Worm (Caenorhabditis elegans) whole organism, L1 larva: ENCODE data around the gene ubc-13.

Experiments
- C04F5.9 ChIP-seq: sonication (generic microtip); optimal IDR thresholded peaks from 2 replicates; lab custom pipeline; 2016; ENCODE audit warnings: missing genetic modification characterization, missing compliant biosample characterization
- C16A3.4 ChIP-seq: fragments of 150-350 bp; optimal IDR thresholded peaks from 2 replicates; lab custom pipeline; 2014; ENCODE audit warnings: missing biosample characterization, missing genetic modification characterization
- C34B4.2 ChIP-seq: sonication (generic microtip); optimal IDR thresholded peaks from 2 replicates; lab custom pipeline; 2017; ENCODE audit warnings: mild to moderate bottlenecking, missing genetic modification characterization, missing compliant biosample characterization
- aha-1 ChIP-seq: fragments of 150-350 bp; optimal IDR thresholded peaks from 2 replicates; lab custom pipeline; 2014; ENCODE audit warnings: missing biosample characterization, missing genetic modification characterization
- alr-1 ChIP-seq: fragments of 200-800 bp; sonication (Bioruptor generic); optimal IDR thresholded peaks from 2 replicates; lab custom pipeline; 2018; ENCODE audit warnings: borderline replicate concordance, mild to moderate bottlenecking, missing genetic modification characterization, missing compliant biosample characterization
- aly-2 ChIP-seq: fragments of 150-350 bp; optimal IDR thresholded peaks from 2 replicates; lab custom pipeline; 2014; ENCODE audit warnings: missing biosample characterization, missing genetic modification characterization
- ama-1 ChIP-seq: fragments of 150-350 bp; optimal IDR thresholded peaks from 2 replicates; lab custom pipeline; 2014
- blmp-1 ChIP-seq: fragments of 150-350 bp; optimal IDR thresholded peaks from 2 replicates; lab custom pipeline; 2014; ENCODE audit warnings: missing biosample characterization, missing genetic modification characterization
- ceh-82 ChIP-seq, 3 experiments: fragments of 150-350 bp in 1 of 3; sonication (generic microtip) in 2 of 3; optimal IDR thresholded peaks; 2 replicates each; lab custom pipeline; 2014 to 2017; ENCODE audit warnings: missing biosample characterization in 3 of 3, missing genetic modification characterization in 3 of 3
- ceh-88 ChIP-seq: fragments of 200-800 bp; sonication (Bioruptor generic); IDR thresholded peaks from 2 replicates; pipeline ENCODE4 v1.3.6; 2022; ENCODE audit warnings: missing genetic modification characterization, missing compliant biosample characterization
- ceh-90 ChIP-seq: sonication (generic microtip); optimal IDR thresholded peaks from 2 replicates; lab custom pipeline; 2016; ENCODE audit warnings: missing genetic modification characterization, missing compliant biosample characterization
- ces-1 ChIP-seq: fragments of 150-350 bp; optimal IDR thresholded peaks from 2 replicates; lab custom pipeline; 2014; ENCODE audit warnings: missing biosample characterization, missing genetic modification reagents, missing genetic modification characterization
- dpl-1 ChIP-seq, 3 experiments: fragments of 150-350 bp in 2 of 3; sonication (generic microtip) in 1 of 3; optimal IDR thresholded peaks; 2 replicates each; lab custom pipeline; 2014 to 2017; ENCODE audit warnings: missing biosample characterization in 3 of 3, missing genetic modification characterization in 3 of 3, missing genetic modification reagents in 3 of 3
- dsc-1 ChIP-seq: sonication (generic microtip); optimal IDR thresholded peaks from 2 replicates; lab custom pipeline; 2016; ENCODE audit warnings: mild to moderate bottlenecking, missing genetic modification characterization, missing compliant biosample characterization
- efl-1 ChIP-seq, 4 experiments: fragments of 150-350 bp; optimal IDR thresholded peaks in 3 of 4; peaks in 1 of 4; 1 replicate in 1 of 4; 2 replicates in 3 of 4; lab custom pipeline; 2014; ENCODE audit warnings: missing biosample characterization in 2 of 4, missing genetic modification characterization in 2 of 4, missing genetic modification reagents in 2 of 4
- efl-3 ChIP-seq: fragments of 200-800 bp; sonication (Bioruptor generic); optimal IDR thresholded peaks from 2 replicates; lab custom pipeline; 2018; ENCODE audit warnings: mild to moderate bottlenecking, missing genetic modification characterization, missing compliant biosample characterization
- ets-5 ChIP-seq: fragments of 200-800 bp; sonication (Bioruptor generic); IDR thresholded peaks from 2 replicates; pipeline ENCODE4 v1.3.6; 2022; ENCODE audit warnings: missing genetic modification characterization, missing compliant biosample characterization
- fkh-10 ChIP-seq: sonication (generic microtip); optimal IDR thresholded peaks from 2 replicates; lab custom pipeline; 2017; ENCODE audit warnings: missing biosample characterization, missing genetic modification reagents, missing genetic modification characterization
- fkh-4 ChIP-seq: sonication (generic microtip); optimal IDR thresholded peaks from 2 replicates; lab custom pipeline; 2016; ENCODE audit warnings: missing compliant biosample characterization, missing genetic modification characterization, borderline replicate concordance
- fkh-8 ChIP-seq: sonication (generic microtip); optimal IDR thresholded peaks from 2 replicates; lab custom pipeline; 2016; ENCODE audit warnings: mild to moderate bottlenecking, missing genetic modification characterization, missing compliant biosample characterization
- fos-1 ChIP-seq: fragments of 150-350 bp; optimal IDR thresholded peaks from 2 replicates; lab custom pipeline; 2014; ENCODE audit warnings: missing biosample characterization, missing genetic modification characterization
- grh-1 ChIP-seq: fragments of 200-800 bp; sonication (Bioruptor generic); IDR thresholded peaks from 2 replicates; pipeline ENCODE4 v1.3.6; 2022; ENCODE audit warnings: missing genetic modification reagents, missing genetic modification characterization, missing compliant biosample characterization
- hlh-17 ChIP-seq: fragments of 200-800 bp; sonication (Bioruptor generic); optimal IDR thresholded peaks from 2 replicates; lab custom pipeline; 2018; ENCODE audit warnings: missing genetic modification characterization, mild to moderate bottlenecking, missing compliant biosample characterization, moderate library complexity, borderline replicate concordance
- hpl-2 ChIP-seq: fragments of 150-350 bp; optimal IDR thresholded peaks from 2 replicates; lab custom pipeline; 2014; ENCODE audit warnings: missing biosample characterization, missing genetic modification reagents, missing genetic modification characterization
- irx-1 ChIP-seq: sonication (generic microtip); optimal IDR thresholded peaks from 2 replicates; lab custom pipeline; 2016; ENCODE audit warnings: missing genetic modification characterization, missing compliant biosample characterization
- isw-1 ChIP-seq: fragments of 200-800 bp; sonication (Bioruptor generic); IDR thresholded peaks from 2 replicates; pipeline ENCODE4 v1.3.6; 2022; ENCODE audit warnings: missing genetic modification characterization, missing compliant biosample characterization
- lin-14 ChIP-seq: fragments of 200-800 bp; sonication (Bioruptor generic); optimal IDR thresholded peaks from 2 replicates; lab custom pipeline; 2018; ENCODE audit warnings: mild to moderate bottlenecking, missing genetic modification characterization, moderate library complexity, missing compliant biosample characterization
- lin-15B ChIP-seq: fragments of 150-350 bp; sonication (generic microtip); optimal IDR thresholded peaks from 3 replicates; lab custom pipeline; 2014; ENCODE audit warnings: missing biosample characterization, missing genetic modification characterization
- lin-39 ChIP-seq: fragments of 150-350 bp; optimal IDR thresholded peaks from 2 replicates; lab custom pipeline; 2014; ENCODE audit warnings: missing biosample characterization, missing genetic modification reagents, missing genetic modification characterization
- lir-3 ChIP-seq: sonication (generic microtip); optimal IDR thresholded peaks from 2 replicates; lab custom pipeline; 2016; ENCODE audit warnings: mild to moderate bottlenecking, missing genetic modification characterization, moderate library complexity, missing compliant biosample characterization; ENCODE audit not compliant: poor library complexity
- mab-9 ChIP-seq: fragments of 200-800 bp; sonication (Bioruptor generic); IDR thresholded peaks from 2 replicates; pipeline ENCODE4 v1.3.6; 2022; ENCODE audit warnings: missing genetic modification reagents, missing genetic modification characterization, missing compliant biosample characterization
- mef-2 ChIP-seq: fragments of 150-350 bp; optimal IDR thresholded peaks from 2 replicates; lab custom pipeline; 2014; ENCODE audit warnings: missing biosample characterization, missing genetic modification characterization
- mep-1 ChIP-seq: fragments of 150-350 bp; optimal IDR thresholded peaks from 2 replicates; lab custom pipeline; 2014; ENCODE audit warnings: missing biosample characterization, missing genetic modification characterization
- nhr-19 ChIP-seq: fragments of 200-800 bp; sonication (Bioruptor generic); conservative IDR thresholded peaks from 2 replicates; pipeline ENCODE4 v1.3.6; 2022; ENCODE audit warnings: missing genetic modification characterization, missing compliant biosample characterization
- nhr-20 ChIP-seq: sonication (generic microtip); optimal IDR thresholded peaks from 2 replicates; lab custom pipeline; 2016; ENCODE audit warnings: mild to moderate bottlenecking, missing genetic modification characterization, missing compliant biosample characterization
- nhr-237 ChIP-seq: fragments of 150-350 bp; optimal IDR thresholded peaks from 2 replicates; lab custom pipeline; 2014; ENCODE audit warnings: missing biosample characterization, missing genetic modification characterization
- nhr-71 ChIP-seq: sonication (generic microtip); optimal IDR thresholded peaks from 2 replicates; lab custom pipeline; 2016; ENCODE audit warnings: mild to moderate bottlenecking, missing genetic modification characterization, moderate library complexity, missing compliant biosample characterization
- nhr-76 ChIP-seq: sonication (generic microtip); optimal IDR thresholded peaks from 2 replicates; lab custom pipeline; 2017; ENCODE audit warnings: missing biosample characterization, missing genetic modification characterization
- nhr-77 ChIP-seq: fragments of 150-350 bp; optimal IDR thresholded peaks from 2 replicates; lab custom pipeline; 2014; ENCODE audit warnings: missing biosample characterization, missing genetic modification characterization
- nhr-84 ChIP-seq: sonication (generic microtip); optimal IDR thresholded peaks from 2 replicates; lab custom pipeline; 2017; ENCODE audit warnings: missing biosample characterization, missing genetic modification characterization
- pag-3 ChIP-seq: sonication (generic microtip); optimal IDR thresholded peaks from 2 replicates; lab custom pipeline; 2017; ENCODE audit warnings: missing genetic modification characterization, mild to moderate bottlenecking, missing compliant biosample characterization, antibody characterized with exemption, borderline replicate concordance; ENCODE audit not compliant: insufficient read depth
- pax-3 ChIP-seq: fragments of 200-800 bp; sonication (Bioruptor generic); optimal IDR thresholded peaks from 2 replicates; lab custom pipeline; 2018; ENCODE audit warnings: mild to moderate bottlenecking, missing genetic modification characterization, moderate library complexity, missing compliant biosample characterization
- pqm-1 ChIP-seq: sonication (generic microtip); optimal IDR thresholded peaks from 3 replicates; lab custom pipeline; 2017; ENCODE audit warnings: missing biosample characterization, missing genetic modification characterization
- snpc-4 ChIP-seq: fragments of 150-350 bp; optimal IDR thresholded peaks from 2 replicates; lab custom pipeline; 2014; ENCODE audit warnings: missing biosample characterization, missing genetic modification characterization
- tbx-2 ChIP-seq: sonication (generic microtip); optimal IDR thresholded peaks from 2 replicates; lab custom pipeline; 2016; ENCODE audit warnings: missing genetic modification characterization, missing compliant biosample characterization
- tlp-1 ChIP-seq: fragments of 150-350 bp; optimal IDR thresholded peaks from 2 replicates; lab custom pipeline; 2014; ENCODE audit warnings: missing biosample characterization, missing genetic modification characterization
- unc-130 ChIP-seq: fragments of 150-350 bp; optimal IDR thresholded peaks from 2 replicates; lab custom pipeline; 2017; ENCODE audit warnings: missing biosample characterization, missing genetic modification characterization, inconsistent platforms
- unc-30 ChIP-seq: sonication (generic microtip); optimal IDR thresholded peaks from 2 replicates; lab custom pipeline; 2017; ENCODE audit warnings: missing biosample characterization, missing genetic modification characterization
- unc-62 ChIP-seq: fragments of 150-350 bp; optimal IDR thresholded peaks from 2 replicates; lab custom pipeline; 2014; ENCODE audit warnings: missing biosample characterization, missing genetic modification reagents, missing genetic modification characterization
- unc-86 ChIP-seq: sonication (generic microtip); optimal IDR thresholded peaks from 2 replicates; lab custom pipeline; 2016; ENCODE audit warnings: missing genetic modification characterization, missing compliant biosample characterization
- vab-15 ChIP-seq: sonication (generic microtip); optimal IDR thresholded peaks from 2 replicates; lab custom pipeline; 2017; ENCODE audit warnings: missing genotype, mild to moderate bottlenecking, missing genetic modification characterization, missing compliant biosample characterization
- xbp-1 ChIP-seq: sonication (generic microtip); optimal IDR thresholded peaks from 2 replicates; lab custom pipeline; 2016; ENCODE audit warnings: missing genetic modification characterization, missing compliant biosample characterization
- ztf-4 ChIP-seq: fragments of 150-350 bp; optimal IDR thresholded peaks from 2 replicates; lab custom pipeline; 2014; ENCODE audit warnings: missing biosample characterization, missing genetic modification characterization

The ubc-13 gene

ce11 chrIV:2890401-2890952, 35.0 kb downstream of the ubc-13 start, which contains the start of the genes nprt-1 and dib-1 (continued):
- peak; percentile 76 for TF ChIP-seq nhr-71
- no peak for TF ChIP-seq ama-1 (lab: Kevin White, UChicago)
- peak; percentile 45 for TF ChIP-seq nhr-20
- no peak for TF ChIP-seq efl-3
- TF ChIP-seq fos-1 = peak; percentile 20
- TF ChIP-seq alr-1 = no peak
- TF ChIP-seq grh-1 (GFP tag; lab: Robert Waterston, UW) = no peak
- no peak for TF ChIP-seq nhr-76 (tag; lab: Kevin White, UChicago)
- no peak for TF ChIP-seq nhr-77 (tag; lab: Kevin White, UChicago)
- TF ChIP-seq irx-1 (tag; lab: Kevin White, UChicago) = no peak
- no peak for TF ChIP-seq tlp-1 (tag; lab: Kevin White, UChicago)
- peak; percentile 34 to 49 (median 43) for TF ChIP-seq ceh-82 (tag; optimal IDR thresholded peaks at IDR 0.05; lab: Kevin White, UChicago)
- peak; percentile 25 for TF ChIP-seq snpc-4 (tag; lab: Kevin White, UChicago)
- TF ChIP-seq tbx-2 (tag; lab: Kevin White, UChicago) = peak; percentile 57
- TF ChIP-seq unc-86 (tag; lab: Kevin White, UChicago) = no peak
- TF ChIP-seq xbp-1 (tag; lab: Kevin White, UChicago) = peak; percentile 71
- TF ChIP-seq mef-2 (tag; lab: Kevin White, UChicago) = no peak
- peak; percentile 65 to 94 for TF ChIP-seq efl-1 (optimal IDR thresholded peaks at IDR 0.05; lab: Kevin White, UChicago)
- TF ChIP-seq efl-1 (GFP tag; optimal IDR thresholded peaks at IDR 0.05 in 1 of 2; lab: Kevin White, UChicago) = peak; percentile 92 to 99
- TF ChIP-seq lir-3 (tag; lab: Kevin White, UChicago) = no peak
- peak; percentile 27 for TF ChIP-seq nhr-237
- no peak for TF ChIP-seq ceh-88 (GFP tag; lab: Robert Waterston, UW)
- peak; percentile 28 for TF ChIP-seq unc-130 (tag; lab: Kevin White, UChicago)
- TF ChIP-seq fkh-4 (tag; lab: Kevin White, UChicago) = no peak
- peak; percentile 4 for TF ChIP-seq C16A3.4 (tag; lab: Kevin White, UChicago)
- TF ChIP-seq hpl-2 = no peak
- no peak for TF ChIP-seq unc-62 (GFP tag; lab: Kevin White, UChicago)
- TF ChIP-seq mab-9 (GFP tag; lab: Robert Waterston, UW) = no peak
- no peak for TF ChIP-seq unc-30
- no peak for TF ChIP-seq vab-15 (tag; lab: Kevin White, UChicago)
- no peak for TF ChIP-seq aha-1
- peak; percentile 8 for TF ChIP-seq ceh-90 (tag; lab: Kevin White, UChicago)
- TF ChIP-seq isw-1 (GFP tag; lab: Robert Waterston, UW) = peak; percentile 52
- no peak for TF ChIP-seq hlh-17 (GFP tag; lab: Kevin White, UChicago)
- peak; percentile 60 for TF ChIP-seq mep-1 (tag; lab: Kevin White, UChicago)
- no peak for TF ChIP-seq pax-3 (tag; lab: Kevin White, UChicago)
- TF ChIP-seq dsc-1 (tag; lab: Kevin White, UChicago) = peak; percentile 44
- TF ChIP-seq dpl-1 (GFP tag; optimal IDR thresholded peaks at IDR 0.05; lab: Kevin White, UChicago) = peak; percentile 88 to 93 (median 90)
- no peak for TF ChIP-seq aly-2 (tag; lab: Kevin White, UChicago)
- TF ChIP-seq ets-5 (GFP tag; lab: Robert Waterston, UW) = no peak
- TF ChIP-seq fkh-10 (GFP tag; lab: Kevin White, UChicago) = no peak
- TF ChIP-seq C34B4.2 (tag; lab: Kevin White, UChicago) = no peak
- TF ChIP-seq lin-15B = no peak
- peak; percentile 56 for TF ChIP-seq lin-14 (GFP tag; lab: Kevin White, UChicago)
- peak; percentile 54 for TF ChIP-seq nhr-19 (GFP tag; lab: Robert Waterston, UW)
- no peak for TF ChIP-seq nhr-84
- TF ChIP-seq ces-1 (GFP tag; lab: Kevin White, UChicago) = no peak
- TF ChIP-seq lin-39 = no peak
- TF ChIP-seq C04F5.9 (tag; lab: Kevin White, UChicago) = no peak
- TF ChIP-seq blmp-1 (tag; lab: Kevin White, UChicago) = peak; percentile 59
- TF ChIP-seq ztf-4 (tag; lab: Kevin White, UChicago) = no peak
- TF ChIP-seq pqm-1 = no peak
- peak; percentile 6 for TF ChIP-seq fkh-8 (tag; lab: Kevin White, UChicago)
- TF ChIP-seq pag-3 (tag; lab: Kevin White, UChicago) = no peak
